Worm (Caenorhabditis elegans) whole organism, L1 larva: Measurements from ENCODE around the gene T01B6.1.

Experiments
- aha-1 ChIP-seq: fragments of 150-350 bp; optimal IDR thresholded peaks from 2 replicates; lab custom pipeline; 2014; ENCODE audit warnings: missing biosample characterization, missing genetic modification characterization
- aly-2 ChIP-seq: fragments of 150-350 bp; optimal IDR thresholded peaks from 2 replicates; lab custom pipeline; 2014; ENCODE audit warnings: missing biosample characterization, missing genetic modification characterization
- blmp-1 ChIP-seq: fragments of 150-350 bp; optimal IDR thresholded peaks from 2 replicates; lab custom pipeline; 2014; ENCODE audit warnings: missing biosample characterization, missing genetic modification characterization
- ceh-63 ChIP-seq: fragments of 200-800 bp; sonication (Bioruptor generic); optimal IDR thresholded peaks from 2 replicates; lab custom pipeline; 2018; ENCODE audit warnings: mild to moderate bottlenecking, missing genetic modification characterization, missing compliant biosample characterization
- ceh-90 ChIP-seq: sonication (generic microtip); optimal IDR thresholded peaks from 2 replicates; lab custom pipeline; 2016; ENCODE audit warnings: missing genetic modification characterization, missing compliant biosample characterization
- dpl-1 ChIP-seq, 3 experiments: fragments of 150-350 bp in 2 of 3; sonication (generic microtip) in 1 of 3; optimal IDR thresholded peaks; 2 replicates each; lab custom pipeline; 2014 to 2017; ENCODE audit warnings: missing biosample characterization in 3 of 3, missing genetic modification characterization in 3 of 3, missing genetic modification reagents in 3 of 3
- efl-1 ChIP-seq, 4 experiments: fragments of 150-350 bp; optimal IDR thresholded peaks in 3 of 4; peaks in 1 of 4; 1 replicate in 1 of 4; 2 replicates in 3 of 4; lab custom pipeline; 2014; ENCODE audit warnings: missing biosample characterization in 2 of 4, missing genetic modification characterization in 2 of 4, missing genetic modification reagents in 2 of 4
- elt-2 ChIP-seq: sonication (generic microtip); optimal IDR thresholded peaks from 2 replicates; lab custom pipeline; 2016; ENCODE audit warnings: missing genetic modification characterization, mild to moderate bottlenecking, inconsistent platforms, missing compliant biosample characterization, missing genetic modification reagents
- elt-3 ChIP-seq, 6 experiments: fragments of 150-350 bp in 1 of 6; sonication (generic microtip); optimal IDR thresholded peaks; 2 replicates each; lab custom pipeline; 2017 to 2018; ENCODE audit warnings: missing biosample characterization in 6 of 6, missing genetic modification characterization in 6 of 6, inconsistent platforms in 1 of 6
- fkh-10 ChIP-seq: sonication (generic microtip); optimal IDR thresholded peaks from 2 replicates; lab custom pipeline; 2017; ENCODE audit warnings: missing biosample characterization, missing genetic modification reagents, missing genetic modification characterization
- hlh-17 ChIP-seq: fragments of 200-800 bp; sonication (Bioruptor generic); optimal IDR thresholded peaks from 2 replicates; lab custom pipeline; 2018; ENCODE audit warnings: missing genetic modification characterization, mild to moderate bottlenecking, missing compliant biosample characterization, moderate library complexity, borderline replicate concordance
- hlh-4 ChIP-seq: sonication (generic microtip); optimal IDR thresholded peaks from 2 replicates; lab custom pipeline; 2016; ENCODE audit warnings: mild to moderate bottlenecking, missing genetic modification characterization, missing compliant biosample characterization
- hpl-2 ChIP-seq: fragments of 150-350 bp; optimal IDR thresholded peaks from 2 replicates; lab custom pipeline; 2014; ENCODE audit warnings: missing biosample characterization, missing genetic modification reagents, missing genetic modification characterization
- jun-1 ChIP-seq: fragments of 150-350 bp; optimal IDR thresholded peaks from 2 replicates; lab custom pipeline; 2014; ENCODE audit warnings: missing biosample characterization, missing genetic modification reagents, missing genetic modification characterization
- lin-13 ChIP-seq: fragments of 150-350 bp; optimal IDR thresholded peaks from 2 replicates; lab custom pipeline; 2014; ENCODE audit warnings: missing biosample characterization, missing genetic modification reagents, missing genetic modification characterization
- nhr-12 ChIP-seq: sonication (generic microtip); optimal IDR thresholded peaks from 2 replicates; lab custom pipeline; 2017; ENCODE audit warnings: missing biosample characterization, missing genetic modification characterization
- nhr-47 ChIP-seq: sonication (generic microtip); optimal IDR thresholded peaks from 2 replicates; lab custom pipeline; 2016; ENCODE audit warnings: mild to moderate bottlenecking, missing genetic modification characterization, moderate library complexity, missing compliant biosample characterization
- nhr-71 ChIP-seq: sonication (generic microtip); optimal IDR thresholded peaks from 2 replicates; lab custom pipeline; 2016; ENCODE audit warnings: mild to moderate bottlenecking, missing genetic modification characterization, moderate library complexity, missing compliant biosample characterization
- nhr-84 ChIP-seq: sonication (generic microtip); optimal IDR thresholded peaks from 2 replicates; lab custom pipeline; 2017; ENCODE audit warnings: missing biosample characterization, missing genetic modification characterization
- nhr-85 ChIP-seq: sonication (generic microtip); peaks from one replicate; lab custom pipeline; 2016; ENCODE audit warnings: missing genetic modification characterization, inconsistent platforms, missing compliant biosample characterization
- nhr-90 ChIP-seq: sonication (generic microtip); optimal IDR thresholded peaks from 2 replicates; lab custom pipeline; 2016; ENCODE audit warnings: mild to moderate bottlenecking, missing genetic modification characterization, missing compliant biosample characterization; ENCODE audit not compliant: poor library complexity
- pag-3 ChIP-seq: sonication (generic microtip); optimal IDR thresholded peaks from 2 replicates; lab custom pipeline; 2017; ENCODE audit warnings: missing genetic modification characterization, mild to moderate bottlenecking, missing compliant biosample characterization, antibody characterized with exemption, borderline replicate concordance; ENCODE audit not compliant: insufficient read depth
- pax-3 ChIP-seq: fragments of 200-800 bp; sonication (Bioruptor generic); optimal IDR thresholded peaks from 2 replicates; lab custom pipeline; 2018; ENCODE audit warnings: mild to moderate bottlenecking, missing genetic modification characterization, moderate library complexity, missing compliant biosample characterization
- pqm-1 ChIP-seq: sonication (generic microtip); optimal IDR thresholded peaks from 3 replicates; lab custom pipeline; 2017; ENCODE audit warnings: missing biosample characterization, missing genetic modification characterization
- sox-4 ChIP-seq: sonication (generic microtip); optimal IDR thresholded peaks from 2 replicates; lab custom pipeline; 2016; ENCODE audit warnings: missing genetic modification characterization, missing compliant biosample characterization
- sptf-1 ChIP-seq: fragments of 150-350 bp; optimal IDR thresholded peaks from 2 replicates; lab custom pipeline; 2014; ENCODE audit warnings: missing biosample characterization, missing genetic modification characterization
- swsn-7 ChIP-seq: sonication (generic microtip); optimal IDR thresholded peaks from 2 replicates; lab custom pipeline; 2016; ENCODE audit warnings: missing genetic modification characterization, missing compliant biosample characterization
- tbx-2 ChIP-seq: sonication (generic microtip); optimal IDR thresholded peaks from 2 replicates; lab custom pipeline; 2016; ENCODE audit warnings: missing genetic modification characterization, missing compliant biosample characterization
- tlp-1 ChIP-seq: fragments of 150-350 bp; optimal IDR thresholded peaks from 2 replicates; lab custom pipeline; 2014; ENCODE audit warnings: missing biosample characterization, missing genetic modification characterization
- unc-62 ChIP-seq: fragments of 150-350 bp; optimal IDR thresholded peaks from 2 replicates; lab custom pipeline; 2014; ENCODE audit warnings: missing biosample characterization, missing genetic modification reagents, missing genetic modification characterization
- unc-86 ChIP-seq: sonication (generic microtip); optimal IDR thresholded peaks from 2 replicates; lab custom pipeline; 2016; ENCODE audit warnings: missing genetic modification characterization, missing compliant biosample characterization
- vab-15 ChIP-seq: sonication (generic microtip); optimal IDR thresholded peaks from 2 replicates; lab custom pipeline; 2017; ENCODE audit warnings: missing genotype, mild to moderate bottlenecking, missing genetic modification characterization, missing compliant biosample characterization
- xbp-1 ChIP-seq: sonication (generic microtip); optimal IDR thresholded peaks from 2 replicates; lab custom pipeline; 2016; ENCODE audit warnings: missing genetic modification characterization, missing compliant biosample characterization
- zip-4 ChIP-seq: fragments of 200-800 bp; sonication (Bioruptor generic); optimal IDR thresholded peaks from 2 replicates; lab custom pipeline; 2018; ENCODE audit warnings: mild to moderate bottlenecking, missing genetic modification characterization, moderate library complexity, missing compliant biosample characterization
- ztf-11 ChIP-seq, 2 experiments: sonication (generic microtip); optimal IDR thresholded peaks; 2 replicates each; lab custom pipeline; 2016 to 2017; ENCODE audit warnings: missing genetic modification characterization in 2 of 2, missing biosample characterization in 1 of 2, missing compliant biosample characterization in 1 of 2

The T01B6.1 gene

DNA sequence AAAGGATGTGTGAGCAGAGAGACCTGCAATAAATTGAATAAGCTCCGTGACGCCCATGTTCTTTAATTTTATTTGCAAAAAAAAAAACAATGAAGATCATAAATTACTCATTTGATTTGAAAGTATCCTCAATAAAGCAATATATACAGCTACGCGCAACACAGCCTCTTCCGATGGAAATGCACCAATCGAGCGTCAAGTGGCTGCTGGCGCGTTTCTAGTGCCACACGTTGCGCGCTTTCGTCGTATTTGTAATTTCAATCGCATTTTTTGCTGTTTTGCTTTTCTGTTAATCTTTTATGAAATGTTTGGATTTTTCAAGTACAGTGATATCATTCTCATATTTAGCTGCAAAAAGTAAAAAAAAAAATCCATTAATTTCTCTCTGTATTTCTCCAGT is 46.7 kb downstream of the T01B6.1 start (continued):
- no peak for TF ChIP-seq ceh-90 (tag; lab: Kevin White, UChicago)
- no peak for TF ChIP-seq vab-15 (tag; lab: Kevin White, UChicago)
- no peak for TF ChIP-seq unc-62
- TF ChIP-seq nhr-90 (tag; lab: Kevin White, UChicago), result peak; percentile 73
- TF ChIP-seq pag-3 (tag; lab: Kevin White, UChicago), result no peak
- no peak for TF ChIP-seq nhr-12 (tag; lab: Kevin White, UChicago)
- TF ChIP-seq jun-1, result no peak
- TF ChIP-seq xbp-1 (tag; lab: Kevin White, UChicago), result peak; percentile 60
- peak; percentile 6 to 41 for TF ChIP-seq efl-1 (optimal IDR thresholded peaks at IDR 0.05; lab: Kevin White, UChicago)
- peak; percentile 54 to 86 for TF ChIP-seq efl-1 (GFP tag; optimal IDR thresholded peaks at IDR 0.05 in 1 of 2; lab: Kevin White, UChicago)
- no peak for TF ChIP-seq pqm-1 (tag; lab: Kevin White, UChicago)

DNA sequence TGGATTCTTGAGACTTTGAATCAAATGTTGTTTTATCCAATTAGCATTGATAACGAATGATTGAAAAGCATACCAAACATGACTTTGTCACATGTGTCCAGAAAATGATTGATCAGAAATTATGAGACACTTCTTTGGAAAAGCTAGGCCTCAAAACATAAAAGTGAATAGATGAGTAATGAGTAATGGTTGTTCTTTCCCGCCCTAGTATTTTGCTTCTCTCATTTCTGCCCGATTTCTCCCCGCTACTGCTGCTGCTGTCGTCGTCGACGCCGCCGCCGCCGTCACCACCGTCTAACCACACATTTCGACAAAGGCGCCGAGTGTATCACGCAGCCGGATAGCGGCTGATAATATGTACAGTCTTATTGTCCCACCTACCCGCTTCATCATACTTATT is 50.0 kb downstream of the T01B6.1 start, which contains the start of gene F47G3.1:
Gene F47G3.1, plus strand, starts transcription at position 301 of the 400 bp plus-strand sequence.
- TF ChIP-seq elt-3 (tag; optimal IDR thresholded peaks at IDR 0.05; lab: Kevin White, UChicago) (peak in 1 of 6 experiments; percentile 9), nhr-85 (tag; lab: Kevin White, UChicago) (peak; percentile 61), blmp-1 (peak; percentile 39), pax-3 (tag; lab: Kevin White, UChicago) (no peak), hpl-2 (GFP tag; lab: Kevin White, UChicago) (no peak), ceh-90 (tag; lab: Kevin White, UChicago) (no peak)

DNA sequence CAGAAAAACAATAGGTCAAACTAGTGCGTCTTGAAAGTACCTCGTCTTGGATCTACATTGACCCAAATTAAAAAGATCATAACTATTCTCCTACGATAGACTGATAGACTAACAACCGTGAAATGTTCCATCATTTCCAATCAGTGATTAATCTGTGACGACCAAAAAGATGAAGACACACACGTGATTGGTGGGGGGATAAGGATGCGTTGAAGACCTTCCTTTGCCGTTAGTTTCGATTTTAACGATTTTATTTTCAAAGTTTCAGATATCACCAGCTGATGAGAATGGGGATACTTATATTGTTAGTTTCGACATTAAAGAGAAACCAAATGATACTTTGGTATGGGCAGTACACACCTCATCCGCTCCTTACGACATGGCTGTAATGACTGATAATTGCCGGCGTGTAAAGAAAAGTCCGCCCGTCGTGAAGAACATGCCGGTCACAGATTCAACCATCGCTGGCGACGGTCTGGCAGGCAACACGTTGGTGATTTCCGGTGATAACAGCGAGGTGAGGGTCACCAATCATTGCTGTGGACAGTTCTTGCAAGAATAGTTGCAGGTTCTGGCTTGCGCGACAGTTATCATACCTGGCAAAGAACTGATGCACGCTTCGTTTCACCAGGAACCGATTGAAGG is 51.6 kb downstream of the T01B6.1 start:
- no peak for TF ChIP-seq ceh-63 (GFP tag; lab: Kevin White, UChicago)
- peak in 1 of 6 experiments; percentile 54 for TF ChIP-seq elt-3 (tag; optimal IDR thresholded peaks at IDR 0.05; lab: Kevin White, UChicago)
- TF ChIP-seq sox-4, result no peak
- peak; percentile 79 for TF ChIP-seq blmp-1
- TF ChIP-seq sptf-1, result no peak
- TF ChIP-seq nhr-71 (tag; lab: Kevin White, UChicago), result peak; percentile 5
- no peak for TF ChIP-seq efl-1 (optimal IDR thresholded peaks at IDR 0.05; lab: Kevin White, UChicago)
- TF ChIP-seq efl-1 (GFP tag; optimal IDR thresholded peaks at IDR 0.05 in 1 of 2; lab: Kevin White, UChicago), result no peak
- TF ChIP-seq tbx-2 (tag; lab: Kevin White, UChicago), result no peak
- TF ChIP-seq nhr-85 (tag; lab: Kevin White, UChicago), result peak; percentile 83
- no peak for TF ChIP-seq zip-4 (GFP tag; lab: Kevin White, UChicago)
- TF ChIP-seq aha-1 (tag; lab: Kevin White, UChicago), result no peak
- TF ChIP-seq, all 84 proteins: peak for 4

- TF ChIP-seq dpl-1 (GFP tag; optimal IDR thresholded peaks at IDR 0.05; lab: Kevin White, UChicago) (no peak), sox-4 (no peak), nhr-84 (tag; lab: Kevin White, UChicago) (no peak), hlh-4 (no peak), hlh-17 (GFP tag; lab: Kevin White, UChicago) (no peak), unc-86 (tag; lab: Kevin White, UChicago) (no peak), swsn-7 (tag; lab: Kevin White, UChicago) (no peak), nhr-47 (no peak), tbx-2 (tag; lab: Kevin White, UChicago) (no peak), nhr-71 (tag; lab: Kevin White, UChicago) (no peak), elt-2 (tag; lab: Kevin White, UChicago) (no peak), fkh-10 (GFP tag; lab: Kevin White, UChicago) (no peak), sptf-1 (no peak), aly-2 (tag; lab: Kevin White, UChicago) (no peak), nhr-85 (tag; lab: Kevin White, UChicago) (no peak), ztf-11 (tag; optimal IDR thresholded peaks at IDR 0.05; lab: Kevin White, UChicago) (no peak), lin-13 (no peak), ceh-90 (tag; lab: Kevin White, UChicago) (no peak), tlp-1 (no peak), elt-3 (tag; optimal IDR thresholded peaks at IDR 0.05; lab: Kevin White, UChicago) (no peak)
Measured at ce11 chrX:2394983-2395382, 59.5 kb downstream of the T01B6.1 start, which contains the start of gene C43H6.6. Gene C43H6.6, plus strand, starts transcription at chrX:2395283.
